Worm (Caenorhabditis elegans) whole organism, young adult: ENCODE data around the gene T19A5.3.

Experiments used
- F22D6.2 ChIP-seq: sonication (generic microtip); optimal IDR thresholded peaks from 2 replicates; lab custom pipeline; 2016; ENCODE audit warnings: mild to moderate bottlenecking, missing genetic modification characterization, missing compliant biosample characterization
- F55B11.4 ChIP-seq: sonication (generic microtip); optimal IDR thresholded peaks from 2 replicates; lab custom pipeline; 2016; ENCODE audit warnings: missing compliant biosample characterization, missing genetic modification characterization, borderline replicate concordance; ENCODE audit not compliant: insufficient read depth
- ama-1 ChIP-seq, 3 experiments: fragments of 150-350 bp in 1 of 3; sonication (generic microtip) in 2 of 3; optimal IDR thresholded peaks; 2 replicates each; lab custom pipeline; 2014 to 2018; ENCODE audit warnings: missing biosample characterization in 2 of 3, missing genetic modification characterization in 2 of 3, missing genetic modification reagents in 2 of 3
- ccch-3 ChIP-seq: fragments of 200-800 bp; sonication (Bioruptor generic); optimal IDR thresholded peaks from 2 replicates; lab custom pipeline; 2018; ENCODE audit warnings: mild to moderate bottlenecking, missing genetic modification characterization, missing compliant biosample characterization
- madf-3 ChIP-seq: fragments of 200-800 bp; sonication (Bioruptor generic); IDR thresholded peaks from 2 replicates; pipeline ENCODE4 v1.3.6; 2022; ENCODE audit warnings: missing genetic modification reagents, missing genetic modification characterization, missing compliant biosample characterization
- nfyb-1 ChIP-seq: fragments of 200-800 bp; sonication (Bioruptor generic); IDR thresholded peaks from 2 replicates; pipeline ENCODE4 v1.3.6; 2022; ENCODE audit warnings: missing genetic modification reagents, missing genetic modification characterization, missing compliant biosample characterization
- nhr-80 ChIP-seq: sonication (generic microtip); optimal IDR thresholded peaks from 2 replicates; lab custom pipeline; 2016; ENCODE audit warnings: missing genetic modification characterization, missing compliant biosample characterization
- snpc-1.1 ChIP-seq: sonication (generic microtip); optimal IDR thresholded peaks from 2 replicates; lab custom pipeline; 2017; ENCODE audit warnings: missing genetic modification characterization, mild to moderate bottlenecking, missing compliant biosample characterization, antibody characterized with exemption, moderate library complexity, missing genotype, missing genetic modification reagents; ENCODE audit not compliant: insufficient read depth
- tlf-1 ChIP-seq: fragments of 200-800 bp; sonication (Bioruptor generic); optimal IDR thresholded peaks from 2 replicates; lab custom pipeline; 2018; ENCODE audit warnings: mild to moderate bottlenecking, missing genetic modification characterization, missing compliant biosample characterization
- unc-130 ChIP-seq: sonication (generic microtip); optimal IDR thresholded peaks from 2 replicates; lab custom pipeline; 2016; ENCODE audit warnings: missing genetic modification reagents, missing genetic modification characterization, missing compliant biosample characterization

DNA sequence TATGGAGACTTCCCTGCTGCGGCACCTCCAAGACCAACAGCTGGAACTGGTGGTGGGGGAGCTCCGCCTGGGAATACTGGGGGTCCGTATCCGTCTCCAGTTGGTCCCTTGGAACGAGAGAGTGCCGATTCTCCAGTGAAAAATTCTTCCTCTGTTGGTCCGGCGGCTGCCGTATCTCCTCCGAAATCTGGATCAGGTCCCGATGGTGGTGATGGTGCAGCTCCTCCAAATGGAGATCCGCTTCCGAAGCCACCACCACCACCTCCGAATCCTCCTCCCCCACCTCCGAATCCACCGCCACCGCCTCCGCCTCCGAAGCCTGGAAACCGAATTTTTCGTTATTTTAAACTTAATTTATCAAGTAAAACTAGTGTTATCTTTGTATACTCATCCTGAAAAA lies 3.4 kb downstream of the T19A5.3 start:
- TF ChIP-seq nfyb-1 (GFP tag; lab: Robert Waterston, UW) (no peak), tlf-1 (GFP tag; lab: Kevin White, UChicago) (no peak), F22D6.2 (tag; lab: Kevin White, UChicago) (no peak), ama-1 (optimal IDR thresholded peaks at IDR 0.05; lab: Kevin White, UChicago) (no peak), ama-1 (GFP tag; optimal IDR thresholded peaks at IDR 0.05; lab: Kevin White, UChicago) (no peak), nhr-80 (tag; lab: Kevin White, UChicago) (no peak), madf-3 (GFP tag; lab: Robert Waterston, UW) (no peak), snpc-1.1 (tag; lab: Kevin White, UChicago) (no peak), ccch-3 (no peak), F55B11.4 (no peak), unc-130 (GFP tag; lab: Kevin White, UChicago) (no peak)
